Worm (Caenorhabditis elegans) whole organism, L3 larva: ENCODE results near the gene M106.2.

Experiments used
- elt-3 ChIP-seq, 3 experiments: fragments of 150-350 bp in 1 of 3; sonication (generic microtip) in 2 of 3; optimal IDR thresholded peaks; 2 replicates in 2 of 3; 4 replicates in 1 of 3; lab custom pipeline; 2014 to 2017; ENCODE audit warnings: missing biosample characterization in 3 of 3, missing genetic modification characterization in 3 of 3
- lin-15B ChIP-seq: fragments of 150-350 bp; optimal IDR thresholded peaks from 2 replicates; lab custom pipeline; 2014; ENCODE audit warnings: missing biosample characterization, missing genetic modification characterization
- pqm-1 ChIP-seq: fragments of 150-350 bp; optimal IDR thresholded peaks from 2 replicates; lab custom pipeline; 2017; ENCODE audit warnings: missing biosample characterization, missing genetic modification characterization, inconsistent platforms
- zag-1 ChIP-seq: fragments of 150-350 bp; optimal IDR thresholded peaks from 2 replicates; lab custom pipeline; 2014; ENCODE audit warnings: missing biosample characterization, missing genetic modification characterization

DNA sequence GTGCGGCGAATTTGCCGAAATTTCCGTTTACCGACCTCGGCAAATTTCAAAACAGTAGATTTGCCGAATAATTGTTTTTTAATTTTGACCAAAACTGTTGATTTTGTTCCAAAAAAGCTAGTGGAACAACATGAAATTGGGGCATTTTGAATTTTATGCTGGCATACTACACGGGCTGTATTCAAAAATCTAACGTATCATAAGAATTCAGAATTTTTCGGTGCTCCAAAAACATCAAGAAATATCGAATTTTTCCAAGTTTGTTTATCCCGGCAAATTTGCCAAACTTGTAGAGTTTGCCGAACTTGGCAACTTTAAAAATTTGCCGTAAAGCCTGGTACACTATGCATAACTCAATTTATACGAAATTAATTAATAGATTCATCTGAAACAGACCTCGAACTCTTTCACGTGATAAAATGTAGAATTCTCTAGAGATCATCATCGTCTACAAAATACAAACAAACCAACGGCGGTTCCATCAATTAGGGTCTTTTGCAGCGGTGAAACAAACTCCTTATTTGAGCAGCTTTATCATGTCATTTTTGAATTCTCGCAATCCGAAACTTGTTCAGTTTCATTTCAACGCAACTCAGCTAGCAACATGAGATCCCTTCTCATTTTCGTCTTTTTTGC, 41.0 kb downstream of the M106.2 start, which contains the start of gene R06F6.14:
- no peak for TF ChIP-seq elt-3 (tag; optimal IDR thresholded peaks at IDR 0.05; lab: Kevin White, UChicago)
- TF ChIP-seq zag-1, result no peak
- TF ChIP-seq pqm-1 (tag; lab: Kevin White, UChicago), result no peak
- TF ChIP-seq lin-15B, result no peak
